Fruit fly (Drosophila melanogaster) whole organism, prepupa: ENCODE measurements around the gene CG45002.

Source experiments
- Blimp-1 ChIP-seq: fragments of 200-800 bp; sonication (Bioruptor generic); optimal IDR thresholded peaks from 3 replicates; lab custom pipeline; 2017; ENCODE audit warnings: missing biosample characterization, missing genetic modification characterization, mild to moderate bottlenecking, moderate library complexity, missing genetic modification reagents
- CG10631 ChIP-seq: fragments of 200-800 bp; sonication (Bioruptor generic); optimal IDR thresholded peaks from 2 replicates; lab custom pipeline; 2016; ENCODE audit warnings: missing biosample characterization, missing genetic modification characterization
- CG10669 ChIP-seq: fragments of 200-800 bp; sonication (Bioruptor generic); optimal IDR thresholded peaks from 3 replicates; lab custom pipeline; 2018; ENCODE audit warnings: missing biosample characterization, mild to moderate bottlenecking, missing genetic modification characterization, moderate library complexity
- CG11294 ChIP-seq: fragments of 200-800 bp; sonication (Bioruptor generic); IDR thresholded peaks from 2 replicates; pipeline ENCODE4 v1.3.6; 2022; ENCODE audit warnings: missing biosample characterization, missing genetic modification characterization
- CG11902 ChIP-seq: fragments of 200-800 bp; sonication (Bioruptor generic); optimal IDR thresholded peaks from 3 replicates; lab custom pipeline; 2016; ENCODE audit warnings: missing biosample characterization, missing genetic modification characterization
- CG15336 ChIP-seq: fragments of 200-800 bp; sonication (Bioruptor generic); IDR thresholded peaks from 2 replicates; pipeline ENCODE4 v1.3.6; 2022; ENCODE audit warnings: missing biosample characterization, missing genetic modification characterization
- CG16779 ChIP-seq: fragments of 200-800 bp; sonication (Bioruptor generic); optimal IDR thresholded peaks from 3 replicates; lab custom pipeline; 2017; ENCODE audit warnings: missing biosample characterization, mild to moderate bottlenecking, missing genetic modification characterization
- CG3032 ChIP-seq: fragments of 200-800 bp; optimal IDR thresholded peaks from 2 replicates; lab custom pipeline; 2019; ENCODE audit warnings: missing biosample characterization, mild to moderate bottlenecking, missing genetic modification characterization, moderate library complexity
- CG31627 ChIP-seq: fragments of 200-800 bp; sonication (Bioruptor generic); optimal IDR thresholded peaks from 3 replicates; lab custom pipeline; 2016; ENCODE audit warnings: missing biosample characterization, missing genetic modification characterization
- CG3919 ChIP-seq: fragments of 200-800 bp; sonication (Bioruptor generic); optimal IDR thresholded peaks from 3 replicates; lab custom pipeline; 2016; ENCODE audit warnings: missing biosample characterization, missing genetic modification characterization
- CG4318 ChIP-seq: fragments of 200-800 bp; sonication (Bioruptor generic); optimal IDR thresholded peaks from 3 replicates; lab custom pipeline; 2017; ENCODE audit warnings: missing biosample characterization, mild to moderate bottlenecking, missing genetic modification characterization
- CG6792 ChIP-seq: fragments of 200-800 bp; sonication (Bioruptor generic); optimal IDR thresholded peaks from 3 replicates; lab custom pipeline; 2016; ENCODE audit warnings: missing biosample characterization, missing genetic modification characterization
- CG6808 ChIP-seq: fragments of 200-800 bp; sonication (Bioruptor generic); optimal IDR thresholded peaks from 3 replicates; lab custom pipeline; 2017; ENCODE audit warnings: missing biosample characterization, missing genetic modification characterization, mild to moderate bottlenecking, moderate library complexity, missing genetic modification reagents
- CG7368 ChIP-seq: fragments of 200-800 bp; sonication (Bioruptor generic); optimal IDR thresholded peaks from 3 replicates; lab custom pipeline; 2016; ENCODE audit warnings: missing biosample characterization, missing genetic modification characterization
- CG8119 ChIP-seq: fragments of 200-800 bp; sonication (Bioruptor generic); IDR thresholded peaks from 3 replicates; pipeline ENCODE4 v1.3.6; 2022; ENCODE audit warnings: missing biosample characterization, missing genetic modification characterization
- CG8319 ChIP-seq: fragments of 200-800 bp; sonication (Bioruptor generic); optimal IDR thresholded peaks from 3 replicates; lab custom pipeline; 2016; ENCODE audit warnings: missing biosample characterization, missing genetic modification characterization
- CG8632 ChIP-seq: fragments of 200-800 bp; sonication (Bioruptor generic); optimal IDR thresholded peaks from 3 replicates; lab custom pipeline; 2016; ENCODE audit warnings: missing biosample characterization, missing genetic modification characterization
- CG9139 ChIP-seq: fragments of 200-800 bp; sonication (Bioruptor generic); optimal IDR thresholded peaks from 3 replicates; lab custom pipeline; 2017; ENCODE audit warnings: missing biosample characterization, mild to moderate bottlenecking, missing genetic modification characterization
- Eip75B ChIP-seq: fragments of 200-800 bp; sonication (Bioruptor generic); optimal IDR thresholded peaks from 3 replicates; lab custom pipeline; 2016; ENCODE audit warnings: missing biosample characterization, missing genetic modification characterization
- Eip78C ChIP-seq: fragments of 200-800 bp; sonication (Bioruptor generic); peaks from one replicate; lab custom pipeline; 2016; ENCODE audit warnings: missing biosample characterization, missing genetic modification characterization
- Eip93F ChIP-seq: fragments of 200-800 bp; sonication (Bioruptor generic); optimal IDR thresholded peaks from 2 replicates; lab custom pipeline; 2016; ENCODE audit warnings: missing biosample characterization, mild to moderate bottlenecking, missing genetic modification characterization
- Ets96B ChIP-seq: fragments of 200-800 bp; optimal IDR thresholded peaks from 2 replicates; lab custom pipeline; 2019; ENCODE audit warnings: missing biosample characterization, mild to moderate bottlenecking, missing genetic modification characterization, moderate library complexity
- Gug ChIP-seq: fragments of 200-800 bp; sonication (Bioruptor generic); IDR thresholded peaks from 2 replicates; pipeline ENCODE4 v1.3.6; 2022; ENCODE audit warnings: missing biosample characterization, missing genetic modification characterization
- Hr38 ChIP-seq: sonication (Bioruptor generic); optimal IDR thresholded peaks from 2 replicates; lab custom pipeline; 2016; ENCODE audit warnings: missing biosample characterization, missing genetic modification characterization
- Hr39 ChIP-seq: fragments of 200-800 bp; sonication (Bioruptor generic); optimal IDR thresholded peaks from 2 replicates; lab custom pipeline; 2016; ENCODE audit warnings: missing biosample characterization, missing genetic modification characterization
- Lpt ChIP-seq: fragments of 200-800 bp; sonication (Bioruptor generic); optimal IDR thresholded peaks from 3 replicates; lab custom pipeline; 2016; ENCODE audit warnings: missing biosample characterization, missing genetic modification characterization
- Smox ChIP-seq: fragments of 200-800 bp; sonication (Bioruptor generic); optimal IDR thresholded peaks from 3 replicates; lab custom pipeline; 2016; ENCODE audit warnings: missing biosample characterization, missing genetic modification characterization
- Sox102F ChIP-seq: fragments of 200-800 bp; sonication (Bioruptor generic); optimal IDR thresholded peaks from 2 replicates; lab custom pipeline; 2016; ENCODE audit warnings: missing biosample characterization, mild to moderate bottlenecking, missing genetic modification characterization
- Sox14 ChIP-seq: fragments of 200-800 bp; sonication (Bioruptor generic); optimal IDR thresholded peaks from 3 replicates; lab custom pipeline; 2016; ENCODE audit warnings: missing biosample characterization, missing genetic modification characterization
- achi ChIP-seq: fragments of 200-800 bp; sonication (Bioruptor generic); optimal IDR thresholded peaks from 3 replicates; lab custom pipeline; 2016; ENCODE audit warnings: missing biosample characterization, missing genetic modification characterization
- acj6 ChIP-seq: fragments of 200-800 bp; sonication (Bioruptor generic); optimal IDR thresholded peaks from 3 replicates; lab custom pipeline; 2016; ENCODE audit warnings: missing biosample characterization, missing genetic modification characterization
- cyc ChIP-seq: fragments of 200-800 bp; sonication (Bioruptor generic); optimal IDR thresholded peaks from 3 replicates; lab custom pipeline; 2016; ENCODE audit warnings: missing biosample characterization, missing genetic modification characterization
- dac ChIP-seq: fragments of 200-800 bp; sonication (Bioruptor generic); optimal IDR thresholded peaks from 2 replicates; lab custom pipeline; 2017; ENCODE audit warnings: missing biosample characterization, mild to moderate bottlenecking, missing genetic modification characterization
- dsx ChIP-seq: fragments of 200-800 bp; optimal IDR thresholded peaks from 3 replicates; lab custom pipeline; 2019; ENCODE audit warnings: missing biosample characterization, mild to moderate bottlenecking, missing genetic modification characterization, moderate library complexity; ENCODE audit not compliant: poor library complexity, severe bottlenecking
- eg ChIP-seq: fragments of 200-800 bp; sonication (Bioruptor generic); IDR thresholded peaks from 3 replicates; pipeline ENCODE4 v1.3.6; 2022; ENCODE audit warnings: missing biosample characterization, missing genetic modification characterization
- esn ChIP-seq: fragments of 200-800 bp; sonication (Bioruptor generic); optimal IDR thresholded peaks from 2 replicates; lab custom pipeline; 2016; ENCODE audit warnings: missing biosample characterization, mild to moderate bottlenecking, missing genetic modification characterization, moderate library complexity
- fd59A ChIP-seq: fragments of 200-800 bp; sonication (Bioruptor generic); optimal IDR thresholded peaks from 2 replicates; lab custom pipeline; 2017; ENCODE audit warnings: missing biosample characterization, mild to moderate bottlenecking, missing genetic modification characterization, missing genetic modification reagents
- fd85E ChIP-seq: fragments of 200-800 bp; sonication (Bioruptor generic); optimal IDR thresholded peaks from 3 replicates; lab custom pipeline; 2016; ENCODE audit warnings: missing biosample characterization, missing genetic modification characterization
- lz ChIP-seq: fragments of 200-800 bp; sonication (Bioruptor generic); optimal IDR thresholded peaks from 3 replicates; lab custom pipeline; 2016; ENCODE audit warnings: missing biosample characterization, missing genetic modification characterization
- net ChIP-seq: fragments of 200-800 bp; sonication (Bioruptor generic); optimal IDR thresholded peaks from 3 replicates; lab custom pipeline; 2016; ENCODE audit warnings: missing biosample characterization, missing genetic modification characterization
- salr ChIP-seq, 2 experiments: fragments of 200-800 bp; sonication (Bioruptor generic); optimal IDR thresholded peaks; 3 replicates each; lab custom pipeline; 2016 to 2018; ENCODE audit warnings: missing biosample characterization in 2 of 2, missing genetic modification characterization in 2 of 2, mild to moderate bottlenecking in 1 of 2
- spab ChIP-seq: fragments of 200-800 bp; sonication (Bioruptor generic); optimal IDR thresholded peaks from 2 replicates; lab custom pipeline; 2017; ENCODE audit warnings: missing biosample characterization, mild to moderate bottlenecking, missing genetic modification characterization, missing genetic modification reagents
- svp ChIP-seq: fragments of 200-800 bp; sonication (Bioruptor generic); peaks from one replicate; lab custom pipeline; 2016; ENCODE audit warnings: missing biosample characterization, missing genetic modification characterization
- topi ChIP-seq: fragments of 200-800 bp; sonication (Bioruptor generic); optimal IDR thresholded peaks from 3 replicates; lab custom pipeline; 2016; ENCODE audit warnings: missing biosample characterization, missing genetic modification characterization
- vri ChIP-seq: fragments of 200-800 bp; sonication (Bioruptor generic); optimal IDR thresholded peaks from 3 replicates; lab custom pipeline; 2016; ENCODE audit warnings: missing biosample characterization, mild to moderate bottlenecking, missing genetic modification characterization

The CG45002 gene

dm6 chrX:16966532-16966931, 100.0 kb downstream of the CG45002 start (continued):
- TF ChIP-seq eg (GFP tag; lab: Robert Waterston, UW) (peak; percentile 85), esn (GFP tag; lab: Kevin White, UChicago) (peak; percentile 70), Smox (peak; percentile 60), CG6808 (GFP tag; lab: Kevin White, UChicago) (peak; percentile 66), Sox14 (GFP tag; lab: Kevin White, UChicago) (peak; percentile 63), CG9139 (no peak), CG7368 (GFP tag; lab: Kevin White, UChicago) (peak; percentile 69), CG16779 (no peak), Sox102F (GFP tag; lab: Kevin White, UChicago) (peak; percentile 67), Blimp-1 (GFP tag; lab: Kevin White, UChicago) (no peak), CG10669 (GFP tag; lab: Kevin White, UChicago) (peak; percentile 58), Lpt (GFP tag; lab: Kevin White, UChicago) (peak; percentile 81), CG6792 (GFP tag; lab: Kevin White, UChicago) (peak; percentile 59)
- TF ChIP-seq, all 60 proteins: peak for 50

- TF ChIP-seq Ets96B = no peak
- no peak for TF ChIP-seq CG8119 (GFP tag; lab: Robert Waterston, UW)
- no peak for TF ChIP-seq lz (GFP tag; lab: Kevin White, UChicago)
- no peak for TF ChIP-seq Hr38
- TF ChIP-seq fd59A = no peak
- TF ChIP-seq Hr39 (GFP tag; lab: Kevin White, UChicago) = no peak
- TF ChIP-seq esn (GFP tag; lab: Kevin White, UChicago) = no peak
- no peak for TF ChIP-seq achi (GFP tag; lab: Kevin White, UChicago)
- TF ChIP-seq dsx = no peak
- TF ChIP-seq topi = no peak
- TF ChIP-seq CG31627 (GFP tag; lab: Kevin White, UChicago) = no peak
- TF ChIP-seq spab (GFP tag; lab: Kevin White, UChicago) = no peak
- no peak for TF ChIP-seq CG3032 (tag; lab: Kevin White, UChicago)
- no peak for TF ChIP-seq CG10631 (GFP tag; lab: Kevin White, UChicago)
- TF ChIP-seq CG9139 = no peak
- no peak for TF ChIP-seq CG8319 (GFP tag; lab: Kevin White, UChicago)
- no peak for TF ChIP-seq Eip78C
These were observed 118.2 kb downstream of the CG45002 start, which contains the start of gene CG13000 for dm6 chrX:16948371-16948770. Gene CG13000 (minus strand): TSS chrX:16948471.

dm6 chrX:16946604-16947003, 119.9 kb downstream of the CG45002 start:
- no peak for TF ChIP-seq acj6 (GFP tag; lab: Kevin White, UChicago)
- peak; percentile 10 for TF ChIP-seq vri (GFP tag; lab: Kevin White, UChicago)

- TF ChIP-seq Hr38 (no peak), CG8119 (GFP tag; lab: Robert Waterston, UW) (peak; percentile 74), CG6792 (GFP tag; lab: Kevin White, UChicago) (peak; percentile 75), achi (GFP tag; lab: Kevin White, UChicago) (peak; percentile 76), CG11902 (GFP tag; lab: Kevin White, UChicago) (peak; percentile 56), CG6808 (GFP tag; lab: Kevin White, UChicago) (peak; percentile 74), CG31627 (GFP tag; lab: Kevin White, UChicago) (peak; percentile 75), CG16779 (peak; percentile 74), Eip75B (GFP tag; lab: Kevin White, UChicago) (peak; percentile 83), Gug (GFP tag; lab: Robert Waterston, UW) (peak; percentile 77), cyc (GFP tag; lab: Kevin White, UChicago) (peak; percentile 80), CG10669 (GFP tag; lab: Kevin White, UChicago) (peak; percentile 84), CG10631 (GFP tag; lab: Kevin White, UChicago) (peak; percentile 82), CG8632 (GFP tag; lab: Kevin White, UChicago) (peak; percentile 78), CG3919 (GFP tag; lab: Kevin White, UChicago) (peak; percentile 86), CG4318 (peak; percentile 54), svp (peak; percentile 90), Smox (peak; percentile 79), vri (GFP tag; lab: Kevin White, UChicago) (peak; percentile 57), salr (GFP tag; optimal IDR thresholded peaks at IDR 0.05; lab: Kevin White, UChicago) (peak in 1 of 2 experiments; percentile 70), CG9139 (no peak), CG15336 (peak; percentile 62), fd85E (peak; percentile 41), Eip78C (peak; percentile 93), acj6 (GFP tag; lab: Kevin White, UChicago) (peak; percentile 82), dac (GFP tag; lab: Kevin White, UChicago) (peak; percentile 45), Eip93F (GFP tag; lab: Kevin White, UChicago) (peak; percentile 0), CG11294 (GFP tag; lab: Robert Waterston, UW) (peak; percentile 71; the same call in 1 of the 2 replicates), net (GFP tag; lab: Kevin White, UChicago) (peak; percentile 84)
These were observed 121.1 kb downstream of the CG45002 start for dm6 chrX:16945414-16945813.
